Worm (Caenorhabditis elegans): Measurements from ENCODE around the gene T01D1.4.

Gene T01D1.4

ce11 chrII:220602-221001, 41.7 kb upstream of the T01D1.4 start, which contains the start of gene ubxn-3:
Gene ubxn-3, minus strand, starts transcription at chrII:220667.
- TF ChIP-seq nhr-77 (tag; optimal IDR thresholded peaks at IDR 0.05), result no peak
- TF ChIP-seq lin-13 (GFP tag; optimal IDR thresholded peaks at IDR 0.05), result no peak

ce11 chrII:219846-220503, 41.1 kb upstream of the T01D1.4 start:
- no peak for TF ChIP-seq sma-3 (GFP tag; optimal IDR thresholded peaks at IDR 0.05)
- TF ChIP-seq ztf-1 (GFP tag; conservative IDR thresholded peaks at IDR 0.05), result 0 out of 2 replicates have a peak, but pooled peaks have one; percentile 40
- TF ChIP-seq sem-4 (tag; optimal IDR thresholded peaks at IDR 0.05), result no peak
- peak; percentile 4 for TF ChIP-seq Y55F3AM.14 (GFP tag; optimal IDR thresholded peaks at IDR 0.05)

DNA sequence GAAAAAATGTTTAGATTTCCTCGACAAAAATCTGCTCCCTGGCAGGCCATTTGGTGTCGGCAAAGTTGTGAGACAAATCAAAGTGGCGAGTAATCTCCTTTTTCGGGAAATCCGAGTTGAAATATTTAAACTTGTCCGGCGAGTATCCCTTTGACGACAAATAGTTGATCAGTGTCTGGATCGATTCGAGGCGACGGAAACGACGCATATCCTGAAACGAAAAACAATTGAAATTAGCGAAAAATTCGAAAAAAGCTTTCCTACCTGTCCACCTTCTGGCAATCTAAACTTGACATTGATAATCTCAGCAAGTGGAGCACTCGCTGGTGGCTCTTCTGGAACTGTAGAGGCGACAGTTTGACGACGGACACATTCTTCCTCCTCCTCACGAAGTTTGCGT, 38.4 kb upstream of the T01D1.4 start:
- TF ChIP-seq blmp-1 (tag; optimal IDR thresholded peaks at IDR 0.05; ENCODE audit: insufficient read depth) (no peak), unc-39 (tag; optimal IDR thresholded peaks at IDR 0.05) (no peak), lin-13 (GFP tag; optimal IDR thresholded peaks at IDR 0.05) (no peak), nhr-12 (tag; optimal IDR thresholded peaks at IDR 0.05) (no peak), nhr-129 (tag; optimal IDR thresholded peaks at IDR 0.05) (no peak), mdl-1 (tag; optimal IDR thresholded peaks at IDR 0.05) (no peak), nhr-23 (tag; optimal IDR thresholded peaks at IDR 0.05) (no peak), peb-1 (tag; optimal IDR thresholded peaks at IDR 0.05) (no peak)

ce11 chrII:216598-216997, 37.7 kb upstream of the T01D1.4 start, which contains the start of gene F48A11.4:
Gene F48A11.4, minus strand, starts transcription at chrII:216621.
- TF ChIP-seq unc-39 (tag; optimal IDR thresholded peaks at IDR 0.05), result no peak
- peak; percentile 84 for TF ChIP-seq snpc-4 (tag; optimal IDR thresholded peaks at IDR 0.05)
- TF ChIP-seq lsy-2 (tag; optimal IDR thresholded peaks at IDR 0.05), result peak; percentile 90 to 95
- peak; percentile 95 for TF ChIP-seq lin-13 (GFP tag; optimal IDR thresholded peaks at IDR 0.05)
- TF ChIP-seq fos-1 (tag; optimal IDR thresholded peaks at IDR 0.05), result peak; percentile 75
- TF ChIP-seq sma-3 (GFP tag; optimal IDR thresholded peaks at IDR 0.05), result peak; percentile 96
- TF ChIP-seq ceh-16 (tag; optimal IDR thresholded peaks at IDR 0.05), result peak; percentile 83
- no peak for TF ChIP-seq nhr-11 (tag; optimal IDR thresholded peaks at IDR 0.05)
- TF ChIP-seq R02D3.7 (tag; optimal IDR thresholded peaks at IDR 0.05), result peak; percentile 69
- no peak for TF ChIP-seq aly-2 (tag; optimal IDR thresholded peaks at IDR 0.05)
- peak; percentile 92 for TF ChIP-seq nhr-129 (tag; optimal IDR thresholded peaks at IDR 0.05)
- TF ChIP-seq F13H6.1 (tag; optimal IDR thresholded peaks at IDR 0.05), result peak; percentile 93
- no peak for TF ChIP-seq elt-1 (tag; optimal IDR thresholded peaks at IDR 0.05)
- TF ChIP-seq zag-1 (tag; optimal IDR thresholded peaks at IDR 0.05), result peak; percentile 61
- peak; percentile 92 for TF ChIP-seq sma-9 (GFP tag; optimal IDR thresholded peaks at IDR 0.05)
- TF ChIP-seq sma-9 (tag; optimal IDR thresholded peaks at IDR 0.05), result no peak
- peak; percentile 39 for TF ChIP-seq dmd-4 (tag; optimal IDR thresholded peaks at IDR 0.05)
- 0 out of 2 replicates have a peak, but pooled peaks have one; percentile 49 for TF ChIP-seq ztf-1 (GFP tag; conservative IDR thresholded peaks at IDR 0.05)
- peak; percentile 69 for TF ChIP-seq blmp-1 (tag; optimal IDR thresholded peaks at IDR 0.05; ENCODE audit: insufficient read depth)
- TF ChIP-seq unc-55 (GFP tag; optimal IDR thresholded peaks at IDR 0.05), result peak; percentile 98
- peak; percentile 91 for TF ChIP-seq ztf-4 (tag; optimal IDR thresholded peaks at IDR 0.05)
- TF ChIP-seq ztf-11 (tag; optimal IDR thresholded peaks at IDR 0.05), result no peak
- peak; percentile 34 for TF ChIP-seq ZK546.5 (tag; optimal IDR thresholded peaks at IDR 0.05)
- peak; percentile 52 for TF ChIP-seq Y55F3AM.14 (GFP tag; optimal IDR thresholded peaks at IDR 0.05)
- TF ChIP-seq egl-27 (tag; optimal IDR thresholded peaks at IDR 0.05), result peak; percentile 93
- TF ChIP-seq skn-1 (tag; optimal IDR thresholded peaks at IDR 0.05), result peak; percentile 35
- TF ChIP-seq sem-4 (tag; optimal IDR thresholded peaks at IDR 0.05), result peak; percentile 91
- peak; percentile 69 for TF ChIP-seq nhr-10 (tag; optimal IDR thresholded peaks at IDR 0.05)
- peak; percentile 100 for TF ChIP-seq gmeb-1 (tag; optimal IDR thresholded peaks at IDR 0.05)
- no peak for TF ChIP-seq lin-39 (tag; optimal IDR thresholded peaks at IDR 0.05)
- peak; percentile 80 for TF ChIP-seq lin-11 (tag; optimal IDR thresholded peaks at IDR 0.05)
- TF ChIP-seq nhr-12 (tag; optimal IDR thresholded peaks at IDR 0.05), result no peak
- peak; percentile 17 to 27 for TF ChIP-seq mdl-1 (tag; optimal IDR thresholded peaks at IDR 0.05)
- TF ChIP-seq C34F6.9 (tag; optimal IDR thresholded peaks at IDR 0.05), result peak; percentile 95
- TF ChIP-seq crh-2 (tag; optimal IDR thresholded peaks at IDR 0.05), result peak; percentile 95
- TF ChIP-seq nhr-25 (tag; optimal IDR thresholded peaks at IDR 0.05), result peak; percentile 96
- peak; percentile 64 for TF ChIP-seq nhr-237 (tag; optimal IDR thresholded peaks at IDR 0.05)
- peak; percentile 91 for TF ChIP-seq mab-5 (tag; optimal IDR thresholded peaks at IDR 0.05)
- TF ChIP-seq peb-1 (tag; optimal IDR thresholded peaks at IDR 0.05), result no peak
- peak; percentile 89 for TF ChIP-seq ama-1 (optimal IDR thresholded peaks at IDR 0.05)
- TF ChIP-seq nhr-21 (tag; optimal IDR thresholded peaks at IDR 0.05), result peak; percentile 94
- peak; percentile 93 for TF ChIP-seq nhr-6 (tag; optimal IDR thresholded peaks at IDR 0.05)
- no peak for TF ChIP-seq elt-3 (tag; optimal IDR thresholded peaks at IDR 0.05)
- TF ChIP-seq unc-62 (GFP tag; optimal IDR thresholded peaks at IDR 0.05), result no peak
- TF ChIP-seq nhr-23 (tag; optimal IDR thresholded peaks at IDR 0.05), result no peak

Measured in whole organism, L2 larva.